Worm (Caenorhabditis elegans) whole organism, L1 larva: ENCODE measurements around the gene F22H10.11.
A peak's percentile ranks its signal among the peaks of the same experiment; 100 is the strongest.

Source experiments
- C04F5.9 ChIP-seq: sonication (generic microtip); optimal IDR thresholded peaks from 2 replicates; lab custom pipeline; 2016; ENCODE audit warnings: missing genetic modification characterization, missing compliant biosample characterization
- C34B4.2 ChIP-seq: sonication (generic microtip); optimal IDR thresholded peaks from 2 replicates; lab custom pipeline; 2017; ENCODE audit warnings: mild to moderate bottlenecking, missing genetic modification characterization, missing compliant biosample characterization
- F16B12.6 ChIP-seq: fragments of 150-350 bp; optimal IDR thresholded peaks from 2 replicates; lab custom pipeline; 2014; ENCODE audit warnings: missing biosample characterization, missing genetic modification characterization
- aha-1 ChIP-seq: fragments of 150-350 bp; optimal IDR thresholded peaks from 2 replicates; lab custom pipeline; 2014; ENCODE audit warnings: missing biosample characterization, missing genetic modification characterization
- ama-1 ChIP-seq: fragments of 150-350 bp; optimal IDR thresholded peaks from 2 replicates; lab custom pipeline; 2014
- ceh-63 ChIP-seq: fragments of 200-800 bp; sonication (Bioruptor generic); optimal IDR thresholded peaks from 2 replicates; lab custom pipeline; 2018; ENCODE audit warnings: mild to moderate bottlenecking, missing genetic modification characterization, missing compliant biosample characterization
- ceh-8 ChIP-seq: fragments of 200-800 bp; sonication (Bioruptor generic); optimal IDR thresholded peaks from 2 replicates; lab custom pipeline; 2018; ENCODE audit warnings: mild to moderate bottlenecking, missing genetic modification characterization, moderate library complexity, missing compliant biosample characterization
- ceh-88 ChIP-seq: fragments of 200-800 bp; sonication (Bioruptor generic); IDR thresholded peaks from 2 replicates; pipeline ENCODE4 v1.3.6; 2022; ENCODE audit warnings: missing genetic modification characterization, missing compliant biosample characterization
- dsc-1 ChIP-seq: sonication (generic microtip); optimal IDR thresholded peaks from 2 replicates; lab custom pipeline; 2016; ENCODE audit warnings: mild to moderate bottlenecking, missing genetic modification characterization, missing compliant biosample characterization
- efl-1 ChIP-seq, 4 experiments: fragments of 150-350 bp; optimal IDR thresholded peaks in 3 of 4; peaks in 1 of 4; 1 replicate in 1 of 4; 2 replicates in 3 of 4; lab custom pipeline; 2014; ENCODE audit warnings: missing biosample characterization in 2 of 4, missing genetic modification characterization in 2 of 4, missing genetic modification reagents in 2 of 4
- efl-3 ChIP-seq: fragments of 200-800 bp; sonication (Bioruptor generic); optimal IDR thresholded peaks from 2 replicates; lab custom pipeline; 2018; ENCODE audit warnings: mild to moderate bottlenecking, missing genetic modification characterization, missing compliant biosample characterization
- egl-13 ChIP-seq: sonication (generic microtip); optimal IDR thresholded peaks from 2 replicates; lab custom pipeline; 2016; ENCODE audit warnings: missing genotype, missing genetic modification reagents, missing genetic modification characterization, missing compliant biosample characterization
- elt-3 ChIP-seq, 6 experiments: fragments of 150-350 bp in 1 of 6; sonication (generic microtip); optimal IDR thresholded peaks; 2 replicates each; lab custom pipeline; 2017 to 2018; ENCODE audit warnings: missing biosample characterization in 6 of 6, missing genetic modification characterization in 6 of 6, inconsistent platforms in 1 of 6
- ets-5 ChIP-seq: fragments of 200-800 bp; sonication (Bioruptor generic); IDR thresholded peaks from 2 replicates; pipeline ENCODE4 v1.3.6; 2022; ENCODE audit warnings: missing genetic modification characterization, missing compliant biosample characterization
- fos-1 ChIP-seq: fragments of 150-350 bp; optimal IDR thresholded peaks from 2 replicates; lab custom pipeline; 2014; ENCODE audit warnings: missing biosample characterization, missing genetic modification characterization
- hlh-17 ChIP-seq: fragments of 200-800 bp; sonication (Bioruptor generic); optimal IDR thresholded peaks from 2 replicates; lab custom pipeline; 2018; ENCODE audit warnings: missing genetic modification characterization, mild to moderate bottlenecking, missing compliant biosample characterization, moderate library complexity, borderline replicate concordance
- hlh-4 ChIP-seq: sonication (generic microtip); optimal IDR thresholded peaks from 2 replicates; lab custom pipeline; 2016; ENCODE audit warnings: mild to moderate bottlenecking, missing genetic modification characterization, missing compliant biosample characterization
- irx-1 ChIP-seq: sonication (generic microtip); optimal IDR thresholded peaks from 2 replicates; lab custom pipeline; 2016; ENCODE audit warnings: missing genetic modification characterization, missing compliant biosample characterization
- isw-1 ChIP-seq: fragments of 200-800 bp; sonication (Bioruptor generic); IDR thresholded peaks from 2 replicates; pipeline ENCODE4 v1.3.6; 2022; ENCODE audit warnings: missing genetic modification characterization, missing compliant biosample characterization
- lin-13 ChIP-seq: fragments of 150-350 bp; optimal IDR thresholded peaks from 2 replicates; lab custom pipeline; 2014; ENCODE audit warnings: missing biosample characterization, missing genetic modification reagents, missing genetic modification characterization
- lin-35 ChIP-seq, 2 experiments: fragments of 150-350 bp; optimal IDR thresholded peaks; 2 replicates each; lab custom pipeline; 2014; ENCODE audit warnings: missing biosample characterization in 2 of 2, missing genetic modification characterization in 2 of 2, missing genetic modification reagents in 2 of 2
- lin-39 ChIP-seq: fragments of 150-350 bp; optimal IDR thresholded peaks from 2 replicates; lab custom pipeline; 2014; ENCODE audit warnings: missing biosample characterization, missing genetic modification reagents, missing genetic modification characterization
- lir-3 ChIP-seq: sonication (generic microtip); optimal IDR thresholded peaks from 2 replicates; lab custom pipeline; 2016; ENCODE audit warnings: mild to moderate bottlenecking, missing genetic modification characterization, moderate library complexity, missing compliant biosample characterization; ENCODE audit not compliant: poor library complexity
- lsy-2 ChIP-seq, 2 experiments: fragments of 150-350 bp; optimal IDR thresholded peaks; 2 replicates each; lab custom pipeline; 2014; ENCODE audit warnings: missing biosample characterization in 2 of 2, missing genetic modification characterization in 2 of 2
- mep-1 ChIP-seq: fragments of 150-350 bp; optimal IDR thresholded peaks from 2 replicates; lab custom pipeline; 2014; ENCODE audit warnings: missing biosample characterization, missing genetic modification characterization
- nhr-19 ChIP-seq: fragments of 200-800 bp; sonication (Bioruptor generic); conservative IDR thresholded peaks from 2 replicates; pipeline ENCODE4 v1.3.6; 2022; ENCODE audit warnings: missing genetic modification characterization, missing compliant biosample characterization
- nhr-237 ChIP-seq: fragments of 150-350 bp; optimal IDR thresholded peaks from 2 replicates; lab custom pipeline; 2014; ENCODE audit warnings: missing biosample characterization, missing genetic modification characterization
- nhr-28 ChIP-seq: fragments of 150-350 bp; optimal IDR thresholded peaks from 2 replicates; lab custom pipeline; 2014; ENCODE audit warnings: missing biosample characterization, missing genetic modification characterization
- nhr-71 ChIP-seq: sonication (generic microtip); optimal IDR thresholded peaks from 2 replicates; lab custom pipeline; 2016; ENCODE audit warnings: mild to moderate bottlenecking, missing genetic modification characterization, moderate library complexity, missing compliant biosample characterization
- nhr-77 ChIP-seq: fragments of 150-350 bp; optimal IDR thresholded peaks from 2 replicates; lab custom pipeline; 2014; ENCODE audit warnings: missing biosample characterization, missing genetic modification characterization
- nhr-84 ChIP-seq: sonication (generic microtip); optimal IDR thresholded peaks from 2 replicates; lab custom pipeline; 2017; ENCODE audit warnings: missing biosample characterization, missing genetic modification characterization
- nhr-85 ChIP-seq: sonication (generic microtip); peaks from one replicate; lab custom pipeline; 2016; ENCODE audit warnings: missing genetic modification characterization, inconsistent platforms, missing compliant biosample characterization
- nhr-90 ChIP-seq: sonication (generic microtip); optimal IDR thresholded peaks from 2 replicates; lab custom pipeline; 2016; ENCODE audit warnings: mild to moderate bottlenecking, missing genetic modification characterization, missing compliant biosample characterization; ENCODE audit not compliant: poor library complexity
- pax-3 ChIP-seq: fragments of 200-800 bp; sonication (Bioruptor generic); optimal IDR thresholded peaks from 2 replicates; lab custom pipeline; 2018; ENCODE audit warnings: mild to moderate bottlenecking, missing genetic modification characterization, moderate library complexity, missing compliant biosample characterization
- pqm-1 ChIP-seq: sonication (generic microtip); optimal IDR thresholded peaks from 3 replicates; lab custom pipeline; 2017; ENCODE audit warnings: missing biosample characterization, missing genetic modification characterization
- rnt-1 ChIP-seq: sonication (generic microtip); optimal IDR thresholded peaks from 2 replicates; lab custom pipeline; 2016; ENCODE audit warnings: mild to moderate bottlenecking, missing genetic modification characterization, moderate library complexity, missing compliant biosample characterization
- skn-1 ChIP-seq: fragments of 150-350 bp; optimal IDR thresholded peaks from 2 replicates; lab custom pipeline; 2014; ENCODE audit warnings: missing biosample characterization, missing genetic modification characterization
- snpc-4 ChIP-seq: fragments of 150-350 bp; optimal IDR thresholded peaks from 2 replicates; lab custom pipeline; 2014; ENCODE audit warnings: missing biosample characterization, missing genetic modification characterization
- sox-4 ChIP-seq: sonication (generic microtip); optimal IDR thresholded peaks from 2 replicates; lab custom pipeline; 2016; ENCODE audit warnings: missing genetic modification characterization, missing compliant biosample characterization
- swsn-7 ChIP-seq: sonication (generic microtip); optimal IDR thresholded peaks from 2 replicates; lab custom pipeline; 2016; ENCODE audit warnings: missing genetic modification characterization, missing compliant biosample characterization
- tbx-2 ChIP-seq: sonication (generic microtip); optimal IDR thresholded peaks from 2 replicates; lab custom pipeline; 2016; ENCODE audit warnings: missing genetic modification characterization, missing compliant biosample characterization
- unc-30 ChIP-seq: sonication (generic microtip); optimal IDR thresholded peaks from 2 replicates; lab custom pipeline; 2017; ENCODE audit warnings: missing biosample characterization, missing genetic modification characterization
- unc-62 ChIP-seq: fragments of 150-350 bp; optimal IDR thresholded peaks from 2 replicates; lab custom pipeline; 2014; ENCODE audit warnings: missing biosample characterization, missing genetic modification reagents, missing genetic modification characterization
- vab-15 ChIP-seq: sonication (generic microtip); optimal IDR thresholded peaks from 2 replicates; lab custom pipeline; 2017; ENCODE audit warnings: missing genotype, mild to moderate bottlenecking, missing genetic modification characterization, missing compliant biosample characterization
- xbp-1 ChIP-seq: sonication (generic microtip); optimal IDR thresholded peaks from 2 replicates; lab custom pipeline; 2016; ENCODE audit warnings: missing genetic modification characterization, missing compliant biosample characterization
- zag-1 ChIP-seq: fragments of 150-350 bp; optimal IDR thresholded peaks from 2 replicates; lab custom pipeline; 2014; ENCODE audit warnings: missing biosample characterization, missing genetic modification characterization
- ztf-4 ChIP-seq: fragments of 150-350 bp; optimal IDR thresholded peaks from 2 replicates; lab custom pipeline; 2014; ENCODE audit warnings: missing biosample characterization, missing genetic modification characterization

Gene F22H10.11

DNA sequence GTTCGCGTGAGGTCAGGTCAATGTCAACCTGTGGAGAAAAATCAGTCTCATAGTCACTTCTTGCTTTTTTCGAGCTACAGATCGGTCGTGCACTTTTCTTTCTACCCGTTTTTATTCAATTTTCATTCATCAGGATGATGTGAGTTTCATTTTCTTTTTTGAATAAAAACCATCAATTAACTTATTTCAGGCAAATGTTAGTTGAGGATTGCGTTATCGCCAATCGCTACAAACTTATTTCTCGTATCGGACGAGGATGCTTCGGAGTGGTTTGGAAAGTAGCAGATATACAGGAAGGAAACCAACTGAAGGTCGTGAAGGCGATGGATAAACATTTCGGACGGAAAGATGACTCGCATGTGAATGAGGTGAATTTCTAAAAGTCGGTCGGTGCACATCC is 14.4 kb upstream of the F22H10.11 start, which contains the start of gene F22H10.1:
Gene F22H10.1 (plus strand): TSS at position 211 of the 400 bp plus-strand sequence.
- TF ChIP-seq zag-1 (tag; lab: Kevin White, UChicago) (no peak), nhr-84 (tag; lab: Kevin White, UChicago) (no peak)

DNA sequence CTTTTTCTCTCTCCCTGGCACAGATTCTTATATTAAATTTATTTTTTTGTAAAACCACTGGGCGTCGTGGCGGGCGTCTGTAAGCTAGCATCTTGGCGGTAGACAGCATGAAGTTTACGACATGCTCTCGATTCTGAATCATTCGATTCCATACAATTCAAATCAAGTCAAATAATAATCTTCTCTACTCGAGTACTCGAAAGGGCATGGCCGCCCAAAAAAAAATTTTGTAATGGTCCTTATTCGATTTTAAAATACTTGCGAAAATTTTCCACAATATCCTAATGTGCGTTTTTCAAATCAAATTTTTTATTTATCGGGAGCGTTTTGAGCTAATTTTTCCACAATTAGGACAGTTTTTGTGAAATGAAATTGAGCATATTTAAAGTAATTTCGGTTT is 10.2 kb upstream of the F22H10.11 start:
- TF ChIP-seq nhr-71 (tag; lab: Kevin White, UChicago) (no peak), ceh-63 (no peak), ama-1 (lab: Kevin White, UChicago) (no peak), aha-1 (no peak), nhr-77 (tag; lab: Kevin White, UChicago) (no peak), isw-1 (no peak), hlh-17 (GFP tag; lab: Kevin White, UChicago) (no peak), skn-1 (tag; lab: Kevin White, UChicago) (no peak), efl-1 (optimal IDR thresholded peaks at IDR 0.05; lab: Kevin White, UChicago) (no peak), efl-1 (GFP tag; optimal IDR thresholded peaks at IDR 0.05 in 1 of 2; lab: Kevin White, UChicago) (no peak), ets-5 (no peak), unc-62 (GFP tag; lab: Kevin White, UChicago) (no peak), ceh-88 (GFP tag; lab: Robert Waterston, UW) (no peak), lin-39 (tag; lab: Kevin White, UChicago) (no peak), lir-3 (no peak)

DNA sequence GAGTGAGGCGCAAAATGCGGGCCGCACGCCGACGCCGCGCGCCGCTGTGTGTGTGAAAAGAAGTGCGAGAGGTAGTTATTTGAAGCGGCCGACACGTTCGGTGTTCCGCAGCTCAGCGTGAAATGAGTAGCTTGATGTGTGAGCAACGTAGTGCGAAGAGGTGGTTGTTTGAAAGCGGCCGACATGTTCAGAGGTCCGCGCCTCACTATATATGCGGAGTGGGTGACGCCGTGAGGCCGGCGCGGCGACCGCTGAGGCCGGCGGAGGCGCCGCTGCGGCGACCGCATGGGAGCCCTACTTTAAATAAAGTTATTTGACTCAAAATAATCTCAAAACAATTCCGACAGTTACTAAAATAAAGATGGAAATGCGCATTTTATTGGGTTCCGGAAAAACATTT is 9.0 kb upstream of the F22H10.11 start:
- TF ChIP-seq snpc-4 (tag; lab: Kevin White, UChicago), result peak; percentile 7
- no peak for TF ChIP-seq pqm-1
- no peak for TF ChIP-seq lsy-2 (tag; optimal IDR thresholded peaks at IDR 0.05; lab: Kevin White, UChicago)
- TF ChIP-seq tbx-2 (tag; lab: Kevin White, UChicago), result no peak

DNA sequence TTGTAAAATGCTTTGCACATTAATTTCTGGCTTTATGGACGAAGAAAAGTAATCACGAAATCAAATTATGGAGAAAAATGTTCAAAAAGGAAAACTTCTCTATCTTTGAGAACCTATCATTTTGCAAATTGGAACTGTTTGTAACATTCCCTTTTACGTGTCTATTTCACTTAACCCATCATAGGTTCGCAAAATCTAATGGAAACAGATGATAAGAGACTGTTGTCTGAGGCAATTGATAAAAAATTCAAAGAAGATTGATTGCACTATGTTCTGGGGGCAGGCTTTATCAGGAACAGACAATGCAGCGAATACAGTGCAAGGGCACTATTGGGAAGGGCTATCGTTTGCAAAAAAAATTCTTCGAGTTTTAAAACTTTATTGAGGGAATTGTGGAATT is 7.3 kb upstream of the F22H10.11 start:
- TF ChIP-seq hlh-4 (tag; lab: Kevin White, UChicago) (no peak), sox-4 (no peak), ets-5 (no peak), nhr-84 (tag; lab: Kevin White, UChicago) (no peak), ztf-4 (tag; lab: Kevin White, UChicago) (no peak), elt-3 (tag; optimal IDR thresholded peaks at IDR 0.05; lab: Kevin White, UChicago) (peak in 1 of 6 experiments; percentile 6), lin-13 (GFP tag; lab: Kevin White, UChicago) (no peak), vab-15 (tag; lab: Kevin White, UChicago) (no peak), lin-39 (tag; lab: Kevin White, UChicago) (no peak), ceh-8 (GFP tag; lab: Kevin White, UChicago) (no peak), mep-1 (tag; lab: Kevin White, UChicago) (peak; percentile 7), nhr-28 (no peak), snpc-4 (tag; lab: Kevin White, UChicago) (no peak), efl-1 (optimal IDR thresholded peaks at IDR 0.05; lab: Kevin White, UChicago) (no peak), efl-1 (GFP tag; optimal IDR thresholded peaks at IDR 0.05 in 1 of 2; lab: Kevin White, UChicago) (peak in 1 of 2 experiments; percentile 72), nhr-85 (tag; lab: Kevin White, UChicago) (no peak), efl-3 (GFP tag; lab: Kevin White, UChicago) (no peak), egl-13 (tag; lab: Kevin White, UChicago) (no peak), irx-1 (no peak), aha-1 (no peak), unc-30 (tag; lab: Kevin White, UChicago) (no peak), nhr-90 (tag; lab: Kevin White, UChicago) (peak; percentile 18), nhr-19 (no peak), fos-1 (tag; lab: Kevin White, UChicago) (no peak), nhr-237 (no peak), lin-35 (GFP tag; optimal IDR thresholded peaks at IDR 0.05; lab: Kevin White, UChicago) (peak in 1 of 2 experiments; percentile 47), xbp-1 (no peak), rnt-1 (no peak), lir-3 (no peak), C04F5.9 (no peak), swsn-7 (no peak), F16B12.6 (no peak), dsc-1 (tag; lab: Kevin White, UChicago) (no peak), pax-3 (tag; lab: Kevin White, UChicago) (no peak), nhr-71 (tag; lab: Kevin White, UChicago) (no peak), C34B4.2 (tag; lab: Kevin White, UChicago) (no peak)
